Worm (Caenorhabditis elegans) whole organism, L3 larva: Measurements from ENCODE around the gene C06E7.88.
A peak's percentile ranks its signal among the peaks of the same experiment; 100 is the strongest.

Source experiments
- R02D3.7 ChIP-seq: fragments of 150-350 bp; optimal IDR thresholded peaks from 2 replicates; lab custom pipeline; 2014; ENCODE audit warnings: missing biosample characterization, missing genetic modification characterization
- ama-1 ChIP-seq: fragments of 150-350 bp; optimal IDR thresholded peaks from 2 replicates; lab custom pipeline; 2018
- ceh-28 ChIP-seq: fragments of 150-350 bp; optimal IDR thresholded peaks from 2 replicates; lab custom pipeline; 2014; ENCODE audit warnings: missing biosample characterization, missing genetic modification reagents, missing genetic modification characterization
- egl-27 ChIP-seq: sonication (generic microtip); optimal IDR thresholded peaks from 4 replicates; lab custom pipeline; 2017; ENCODE audit warnings: missing biosample characterization, missing genetic modification reagents, missing genetic modification characterization
- eor-1 ChIP-seq, 2 experiments: fragments of 150-350 bp; optimal IDR thresholded peaks; 2 replicates each; lab custom pipeline; 2014 to 2018; ENCODE audit warnings: missing biosample characterization in 2 of 2, missing genetic modification characterization in 2 of 2
- fkh-10 ChIP-seq: sonication (generic microtip); optimal IDR thresholded peaks from 2 replicates; lab custom pipeline; 2017; ENCODE audit warnings: missing biosample characterization, missing genetic modification reagents, missing genetic modification characterization
- mdl-1 ChIP-seq: fragments of 150-350 bp; optimal IDR thresholded peaks from 2 replicates; lab custom pipeline; 2014; ENCODE audit warnings: missing biosample characterization, missing genetic modification characterization
- nhr-23 ChIP-seq: fragments of 150-350 bp; optimal IDR thresholded peaks from 2 replicates; lab custom pipeline; 2014; ENCODE audit warnings: missing biosample characterization, missing genetic modification reagents, missing genetic modification characterization
- nhr-28 ChIP-seq: fragments of 150-350 bp; optimal IDR thresholded peaks from 2 replicates; lab custom pipeline; 2014; ENCODE audit warnings: missing biosample characterization, missing genetic modification characterization
- nhr-76 ChIP-seq: fragments of 150-350 bp; sonication (generic microtip); optimal IDR thresholded peaks from 5 replicates; lab custom pipeline; 2014; ENCODE audit warnings: missing biosample characterization, missing genetic modification characterization
- nhr-77 ChIP-seq: fragments of 150-350 bp; optimal IDR thresholded peaks from 2 replicates; lab custom pipeline; 2014; ENCODE audit warnings: missing biosample characterization, missing genetic modification characterization
- pha-4 ChIP-seq: fragments of 150-350 bp; optimal IDR thresholded peaks from 2 replicates; lab custom pipeline; 2014; ENCODE audit warnings: missing biosample characterization, missing genetic modification reagents, missing genetic modification characterization
- snpc-4 ChIP-seq: fragments of 150-350 bp; optimal IDR thresholded peaks from 2 replicates; lab custom pipeline; 2014; ENCODE audit warnings: missing biosample characterization, missing genetic modification characterization
- ztf-11 ChIP-seq: fragments of 150-350 bp; optimal IDR thresholded peaks from 2 replicates; lab custom pipeline; 2014; ENCODE audit warnings: missing biosample characterization, missing genetic modification characterization

DNA sequence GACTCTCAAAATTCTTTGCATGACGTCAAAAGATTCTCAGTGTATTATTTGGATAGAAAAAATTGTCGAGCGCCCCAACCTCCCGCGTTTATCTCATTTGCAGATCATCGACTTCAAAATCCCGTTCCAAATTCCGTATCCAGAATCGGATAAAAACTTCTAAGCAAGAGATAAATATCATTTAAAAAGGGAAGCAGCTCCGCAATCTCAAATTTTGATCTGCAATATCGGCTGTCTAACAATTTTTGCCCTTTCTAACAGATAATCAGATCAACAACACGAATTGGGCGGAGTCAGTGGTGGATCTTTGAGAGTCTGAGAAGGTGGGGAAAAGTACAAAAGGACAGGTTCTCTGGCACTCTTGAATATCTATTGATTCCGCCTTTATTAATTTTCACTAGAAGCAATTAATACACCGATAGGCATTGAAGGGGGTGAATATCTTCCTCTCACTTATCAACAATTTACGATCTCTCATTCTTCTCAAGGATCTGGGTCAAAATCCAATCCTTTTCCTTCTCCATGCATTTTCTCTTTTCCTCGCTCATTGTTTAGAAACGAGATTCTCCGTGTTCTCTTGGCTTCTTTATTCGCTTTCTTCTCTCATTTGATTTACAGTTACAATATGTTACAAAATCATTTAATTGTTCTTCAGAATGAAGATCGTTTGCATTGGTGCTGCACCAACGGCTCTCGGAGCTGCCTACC, 18.2 kb upstream of the C06E7.88 start, which contains the start of gene glf-1:
- TF ChIP-seq nhr-77 (tag; lab: Kevin White, UChicago) (no peak), ceh-28 (tag; lab: Kevin White, UChicago) (no peak), nhr-76 (tag; lab: Kevin White, UChicago) (no peak), ztf-11 (tag; lab: Kevin White, UChicago) (no peak), mdl-1 (tag; lab: Kevin White, UChicago) (no peak), snpc-4 (no peak), egl-27 (tag; lab: Kevin White, UChicago) (no peak), fkh-10 (GFP tag; lab: Kevin White, UChicago) (no peak), ama-1 (lab: Kevin White, UChicago) (no peak), nhr-23 (tag; lab: Kevin White, UChicago) (peak; percentile 30), eor-1 (tag; optimal IDR thresholded peaks at IDR 0.05; lab: Kevin White, UChicago) (no peak), pha-4 (no peak), R02D3.7 (no peak), nhr-28 (tag; lab: Kevin White, UChicago) (no peak)
